Worm (Caenorhabditis elegans) whole organism, L2 larva: ENCODE data around the gene idpb-4.

Source experiments
- R02D3.7 ChIP-seq: fragments of 150-350 bp; optimal IDR thresholded peaks from 2 replicates; lab custom pipeline; 2014; ENCODE audit warnings: missing biosample characterization, missing genetic modification characterization
- nhr-11 ChIP-seq: fragments of 150-350 bp; optimal IDR thresholded peaks from 2 replicates; lab custom pipeline; 2014; ENCODE audit warnings: missing biosample characterization, missing genetic modification characterization
- nhr-237 ChIP-seq: fragments of 150-350 bp; optimal IDR thresholded peaks from 2 replicates; lab custom pipeline; 2014; ENCODE audit warnings: missing biosample characterization, missing genetic modification characterization

DNA sequence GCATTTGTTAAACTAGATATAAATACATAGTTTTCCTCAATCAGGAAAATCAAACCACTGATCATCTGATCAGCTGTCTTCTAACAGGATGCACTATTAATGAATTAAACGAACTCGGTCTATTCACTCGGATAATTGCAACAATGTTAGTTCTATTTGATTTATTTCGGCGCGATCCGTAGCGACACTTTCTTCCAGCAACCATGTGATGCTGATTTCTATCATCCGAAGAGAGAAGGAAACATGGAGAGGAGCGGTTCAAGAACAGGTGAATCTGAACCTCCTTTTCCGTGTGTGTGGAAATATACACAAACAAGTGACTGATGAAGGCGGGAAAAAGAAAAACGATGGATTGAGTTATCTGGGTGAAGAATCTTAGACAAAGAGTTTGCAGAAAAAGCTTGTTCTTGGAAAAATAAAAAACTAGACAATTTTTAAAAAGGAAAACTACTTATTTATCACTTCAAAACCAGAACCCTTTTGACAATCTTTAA lies 5.6 kb downstream of the idpb-4 start:
- no peak for TF ChIP-seq nhr-237 (tag; lab: Kevin White, UChicago)
- TF ChIP-seq R02D3.7 (tag; lab: Kevin White, UChicago) = no peak
- no peak for TF ChIP-seq nhr-11
